Fruit fly (Drosophila melanogaster) whole organism, embryonic: ENCODE results near the gene ovm.

Source experiments
- Atf-2 ChIP-seq: fragments of 200-800 bp; sonication (Bioruptor generic); optimal IDR thresholded peaks from 2 replicates; lab custom pipeline; 2016; ENCODE audit warnings: missing biosample characterization, missing genetic modification characterization
- B-H1 ChIP-seq: fragments of 200-800 bp; sonication (Bioruptor generic); IDR thresholded peaks from 3 replicates; pipeline ENCODE4 v1.3.6; 2022; ENCODE audit warnings: missing biosample characterization, missing genetic modification characterization
- CG10366 ChIP-seq: fragments of 200-800 bp; sonication (Bioruptor generic); IDR thresholded peaks from 2 replicates; pipeline ENCODE4 v1.3.6; 2022; ENCODE audit warnings: missing biosample characterization, missing genetic modification characterization
- CG14014 ChIP-seq: fragments of 200-800 bp; sonication (Bioruptor generic); IDR thresholded peaks from 2 replicates; pipeline ENCODE4 v1.3.6; 2022; ENCODE audit warnings: missing biosample characterization, missing genetic modification characterization
- CG15073 ChIP-seq: fragments of 200-800 bp; sonication (Bioruptor generic); optimal IDR thresholded peaks from 2 replicates; lab custom pipeline; 2016; ENCODE audit warnings: missing biosample characterization, missing genetic modification characterization
- CG15269 ChIP-seq: fragments of 200-800 bp; sonication (Bioruptor generic); optimal IDR thresholded peaks from 2 replicates; lab custom pipeline; 2018; ENCODE audit warnings: missing biosample characterization, mild to moderate bottlenecking, missing genetic modification characterization, moderate library complexity
- CG15601 ChIP-seq: fragments of 200-800 bp; sonication (Bioruptor generic); optimal IDR thresholded peaks from 3 replicates; lab custom pipeline; 2019; ENCODE audit warnings: missing biosample characterization, mild to moderate bottlenecking, missing genetic modification characterization, moderate library complexity
- CG16863 ChIP-seq: fragments of 200-800 bp; sonication (Bioruptor generic); optimal IDR thresholded peaks from 3 replicates; lab custom pipeline; 2016; ENCODE audit warnings: missing biosample characterization, missing genetic modification characterization
- CG17612 ChIP-seq: fragments of 200-800 bp; sonication (Bioruptor generic); IDR thresholded peaks from 2 replicates; pipeline ENCODE4 v1.3.6; 2022; ENCODE audit warnings: missing biosample characterization, missing genetic modification characterization
- CG18764 ChIP-seq: fragments of 200-800 bp; sonication (Bioruptor generic); optimal IDR thresholded peaks from 3 replicates; lab custom pipeline; 2016; ENCODE audit warnings: missing biosample characterization, missing genetic modification characterization
- CG2129 ChIP-seq: fragments of 200-800 bp; sonication (Bioruptor generic); IDR thresholded peaks from 2 replicates; pipeline ENCODE4 v1.3.6; 2022; ENCODE audit warnings: missing biosample characterization, missing genetic modification characterization; ENCODE audit not compliant: partially characterized antibody
- CG32767 ChIP-seq: fragments of 200-800 bp; sonication (Bioruptor generic); IDR thresholded peaks from 2 replicates; pipeline ENCODE4 v1.3.6; 2022; ENCODE audit warnings: missing biosample characterization, missing genetic modification characterization
- CG3995 ChIP-seq: fragments of 200-800 bp; sonication (Bioruptor generic); optimal IDR thresholded peaks from 3 replicates; lab custom pipeline; 2016; ENCODE audit warnings: missing biosample characterization, missing genetic modification characterization
- CG42726 ChIP-seq: fragments of 200-800 bp; sonication (Bioruptor generic); IDR thresholded peaks from 2 replicates; pipeline ENCODE4 v1.3.6; 2022; ENCODE audit warnings: missing biosample characterization, missing genetic modification characterization; ENCODE audit not compliant: partially characterized antibody
- CG43689 ChIP-seq: fragments of 200-800 bp; sonication (Bioruptor generic); IDR thresholded peaks from 2 replicates; pipeline ENCODE4 v1.3.6; 2022; ENCODE audit warnings: missing biosample characterization, missing genetic modification characterization
- CG4424 ChIP-seq: fragments of 200-800 bp; sonication (Bioruptor generic); optimal IDR thresholded peaks from 3 replicates; lab custom pipeline; 2016; ENCODE audit warnings: missing biosample characterization, missing genetic modification characterization
- CG6683 ChIP-seq: fragments of 200-800 bp; sonication (Bioruptor generic); optimal IDR thresholded peaks from 2 replicates; lab custom pipeline; 2017; ENCODE audit warnings: missing biosample characterization, mild to moderate bottlenecking, missing genetic modification characterization, missing genetic modification reagents
- CG6689 ChIP-seq: fragments of 200-800 bp; sonication (Bioruptor generic); IDR thresholded peaks from 2 replicates; pipeline ENCODE4 v1.3.6; 2022; ENCODE audit warnings: missing biosample characterization, missing genetic modification characterization
- CG8359 ChIP-seq: fragments of 200-800 bp; sonication (Bioruptor generic); optimal IDR thresholded peaks from 2 replicates; lab custom pipeline; 2017; ENCODE audit warnings: missing biosample characterization, mild to moderate bottlenecking, missing genetic modification characterization, borderline replicate concordance
- CG8924 ChIP-seq: fragments of 200-800 bp; optimal IDR thresholded peaks from 3 replicates; lab custom pipeline; 2019; ENCODE audit warnings: missing biosample characterization, mild to moderate bottlenecking, missing genetic modification characterization, moderate library complexity
- Chrac-16 ChIP-seq: fragments of 200-800 bp; sonication (Bioruptor generic); optimal IDR thresholded peaks from 3 replicates; lab custom pipeline; 2016; ENCODE audit warnings: missing biosample characterization, missing genetic modification characterization
- Fer3 ChIP-seq: fragments of 200-800 bp; sonication (Bioruptor generic); optimal IDR thresholded peaks from 2 replicates; lab custom pipeline; 2018; ENCODE audit warnings: missing biosample characterization, mild to moderate bottlenecking, missing genetic modification characterization, moderate library complexity
- HHEX ChIP-seq: fragments of 200-800 bp; sonication (Bioruptor generic); optimal IDR thresholded peaks from 3 replicates; lab custom pipeline; 2017; ENCODE audit warnings: missing biosample characterization, mild to moderate bottlenecking, missing genetic modification characterization, missing genetic modification reagents
- Hsf ChIP-seq: fragments of 200-800 bp; sonication (Bioruptor generic); optimal IDR thresholded peaks from 3 replicates; lab custom pipeline; 2016; ENCODE audit warnings: missing biosample characterization, missing genetic modification characterization
- Med ChIP-seq: fragments of 200-800 bp; sonication (Bioruptor generic); peaks from one replicate; lab custom pipeline; 2016; ENCODE audit warnings: missing biosample characterization, missing genetic modification characterization, mild to moderate bottlenecking, inconsistent platforms, moderate library complexity
- Nf-YA ChIP-seq: fragments of 200-800 bp; sonication (Bioruptor generic); IDR thresholded peaks from 2 replicates; pipeline ENCODE4 v1.3.6; 2022; ENCODE audit warnings: missing biosample characterization, missing genetic modification characterization
- Opbp ChIP-seq: fragments of 200-800 bp; sonication (Bioruptor generic); IDR thresholded peaks from 3 replicates; pipeline ENCODE4 v1.3.6; 2022; ENCODE audit warnings: missing biosample characterization, missing genetic modification characterization; ENCODE audit not compliant: partially characterized antibody
- Poxn ChIP-seq: fragments of 200-800 bp; sonication (Bioruptor generic); IDR thresholded peaks from 2 replicates; pipeline ENCODE4 v1.3.6; 2022; ENCODE audit warnings: missing biosample characterization, missing genetic modification characterization
- Sry-δ ChIP-seq: fragments of 200-800 bp; sonication (Bioruptor generic); optimal IDR thresholded peaks from 2 replicates; lab custom pipeline; 2016; ENCODE audit warnings: missing biosample characterization, missing genetic modification characterization
- Taf1 ChIP-seq: fragments of 200-800 bp; sonication (Bioruptor generic); IDR thresholded peaks from 2 replicates; pipeline ENCODE4 v1.3.6; 2022; ENCODE audit warnings: missing biosample characterization, missing genetic modification characterization
- Trl ChIP-seq, 3 experiments: fragments of >200 bp in 2 of 3; fragments of 200-800 bp in 1 of 3; sonication (Bioruptor generic) in 1 of 3; optimal IDR thresholded peaks; 2 replicates in 1 of 3; 3 replicates in 2 of 3; lab custom pipeline; 2016 to 2017; ENCODE audit warnings: missing biosample characterization in 1 of 3, missing genetic modification characterization in 1 of 3
- ac ChIP-seq: fragments of 200-800 bp; sonication (Bioruptor generic); optimal IDR thresholded peaks from 3 replicates; lab custom pipeline; 2017; ENCODE audit warnings: missing biosample characterization, mild to moderate bottlenecking, missing genetic modification characterization
- bcd ChIP-seq: fragments of 200-800 bp; sonication (Bioruptor generic); optimal IDR thresholded peaks from 2 replicates; lab custom pipeline; 2017; ENCODE audit warnings: missing biosample characterization, mild to moderate bottlenecking, missing genetic modification characterization
- bigmax ChIP-seq: fragments of 200-800 bp; sonication (Bioruptor generic); optimal IDR thresholded peaks from 2 replicates; lab custom pipeline; 2018; ENCODE audit warnings: missing biosample characterization, mild to moderate bottlenecking, missing genetic modification characterization
- br ChIP-seq: fragments of >200 bp; optimal IDR thresholded peaks from 2 replicates; lab custom pipeline; 2017
- crp ChIP-seq, 2 experiments: fragments of 200-800 bp; sonication (Bioruptor generic); optimal IDR thresholded peaks; 2 replicates in 1 of 2; 3 replicates in 1 of 2; lab custom pipeline; 2017; ENCODE audit warnings: missing biosample characterization in 2 of 2, missing genetic modification characterization in 2 of 2, mild to moderate bottlenecking in 1 of 2, moderate library complexity in 1 of 2
- dan ChIP-seq: fragments of 200-800 bp; sonication (Bioruptor generic); IDR thresholded peaks from 2 replicates; pipeline ENCODE4 v1.3.6; 2022; ENCODE audit warnings: missing biosample characterization, missing genetic modification characterization
- grau ChIP-seq: fragments of 200-800 bp; optimal IDR thresholded peaks from 3 replicates; lab custom pipeline; 2019; ENCODE audit warnings: missing biosample characterization, mild to moderate bottlenecking, missing genetic modification characterization, moderate library complexity
- gsb-n ChIP-seq: fragments of 200-800 bp; sonication (Bioruptor generic); optimal IDR thresholded peaks from 3 replicates; lab custom pipeline; 2018; ENCODE audit warnings: missing biosample characterization, mild to moderate bottlenecking, missing genetic modification characterization
- ham ChIP-seq: fragments of 200-800 bp; sonication (Bioruptor generic); IDR thresholded peaks from 2 replicates; pipeline ENCODE4 v1.3.6; 2022; ENCODE audit warnings: missing biosample characterization, missing genetic modification characterization
- insv ChIP-seq, 2 experiments: fragments of 200-800 bp; sonication (Bioruptor generic); optimal IDR thresholded peaks; 3 replicates each; lab custom pipeline; 2016 to 2018; ENCODE audit warnings: missing biosample characterization in 2 of 2, missing genetic modification characterization in 2 of 2
- lov ChIP-seq, 2 experiments: fragments of 200-800 bp in 1 of 2; fragments of >200 bp in 1 of 2; sonication (Bioruptor generic) in 1 of 2; IDR thresholded peaks in 1 of 2; optimal IDR thresholded peaks in 1 of 2; 2 replicates in 1 of 2; 3 replicates in 1 of 2; pipeline versions ENCODE4 v1.3.6 to Lab custom; 2017 to 2022; ENCODE audit warnings: missing biosample characterization in 1 of 2, missing genetic modification characterization in 1 of 2
- nau ChIP-seq: fragments of 200-800 bp; sonication (Bioruptor generic); optimal IDR thresholded peaks from 3 replicates; lab custom pipeline; 2017; ENCODE audit warnings: missing biosample characterization, mild to moderate bottlenecking, missing genetic modification characterization, missing genetic modification reagents
- otp ChIP-seq: fragments of 200-800 bp; sonication (Bioruptor generic); IDR thresholded peaks from 3 replicates; pipeline ENCODE4, ENCODE4 v1.3.6; 2022; ENCODE audit warnings: missing biosample characterization, missing genetic modification characterization
- prd ChIP-seq, 3 experiments: fragments of >200 bp in 2 of 3; fragments of 200-800 bp in 1 of 3; sonication (Bioruptor generic) in 1 of 3; optimal IDR thresholded peaks in 2 of 3; IDR thresholded peaks in 1 of 3; 2 replicates in 2 of 3; 3 replicates in 1 of 3; pipeline versions ENCODE4 v1.3.6 to Lab custom; 2017 to 2022; ENCODE audit warnings: missing biosample characterization in 1 of 3, missing genetic modification characterization in 1 of 3
- seq ChIP-seq: fragments of 200-800 bp; sonication (Bioruptor generic); IDR thresholded peaks from 2 replicates; pipeline ENCODE4 v1.3.6; 2022; ENCODE audit warnings: missing biosample characterization, missing genetic modification characterization
- sqz ChIP-seq: fragments of 200-800 bp; sonication (Bioruptor generic); optimal IDR thresholded peaks from 3 replicates; lab custom pipeline; 2018; ENCODE audit warnings: missing biosample characterization, mild to moderate bottlenecking, missing genetic modification characterization
- tin ChIP-seq: fragments of 200-800 bp; sonication (Bioruptor generic); optimal IDR thresholded peaks from 3 replicates; lab custom pipeline; 2016; ENCODE audit warnings: missing biosample characterization, missing genetic modification characterization
- vfl ChIP-seq: fragments of 200-800 bp; sonication (Bioruptor generic); optimal IDR thresholded peaks from 2 replicates; lab custom pipeline; 2016; ENCODE audit warnings: missing biosample characterization, missing genetic modification characterization

ovm gene

DNA sequence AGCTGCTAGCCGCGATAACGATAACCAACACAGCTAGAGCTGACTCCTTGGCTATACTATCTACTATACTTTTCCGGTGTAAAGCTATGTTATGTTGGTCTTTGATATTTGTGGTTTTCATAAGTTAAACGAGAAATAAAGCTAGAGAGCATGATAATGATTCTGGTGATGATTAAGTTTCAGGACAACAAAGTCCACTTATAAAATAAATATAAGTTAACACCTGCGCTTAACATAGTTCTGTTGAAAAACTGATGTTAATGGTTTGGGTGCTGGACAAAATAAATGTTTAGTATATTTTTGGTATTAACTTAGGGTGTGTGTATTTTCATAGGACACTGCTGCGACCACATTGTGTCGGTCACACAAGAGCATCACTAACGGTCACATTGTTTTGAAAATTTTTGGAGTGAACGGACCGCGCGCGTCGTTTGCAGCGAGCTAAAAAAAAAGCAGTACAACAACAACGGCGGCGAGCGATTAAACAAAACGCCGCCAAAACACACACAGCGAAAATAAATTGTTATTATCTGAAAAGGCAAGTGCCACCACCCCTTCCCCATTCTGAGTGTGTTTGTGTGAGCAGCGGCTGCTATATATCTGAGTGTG is 18.0 kb upstream of the ovm start, which contains the start of the genes CG33635 and spen (continued):
- TF ChIP-seq CG14014 (GFP tag; lab: Robert Waterston, UW): no peak
- no peak for TF ChIP-seq dan (GFP tag; lab: Robert Waterston, UW)
- TF ChIP-seq B-H1 (GFP tag; lab: Robert Waterston, UW): no peak
- TF ChIP-seq CG18764 (GFP tag; lab: Kevin White, UChicago): no peak
- TF ChIP-seq CG6683 (GFP tag; lab: Kevin White, UChicago): no peak
- peak; percentile 59 for TF ChIP-seq CG15601 (tag; lab: Kevin White, UChicago)
- peak; percentile 30 for TF ChIP-seq CG15269 (tag; lab: Kevin White, UChicago)
- TF ChIP-seq CG16863 (GFP tag; lab: Kevin White, UChicago): no peak
- TF ChIP-seq Opbp: no peak
- no peak for TF ChIP-seq CG8359 (GFP tag; lab: Kevin White, UChicago)
- no peak for TF ChIP-seq CG4424 (GFP tag; lab: Kevin White, UChicago)
- TF ChIP-seq seq (GFP tag; lab: Robert Waterston, UW): no peak
- peak; percentile 52 for TF ChIP-seq HHEX (GFP tag; lab: Kevin White, UChicago)
- TF ChIP-seq Med: peak; percentile 86
- TF ChIP-seq tin (GFP tag; lab: Kevin White, UChicago): no peak
- no peak for TF ChIP-seq CG32767 (GFP tag; lab: Robert Waterston, UW)
- TF ChIP-seq bigmax: peak; percentile 48
- no peak for TF ChIP-seq otp (GFP tag; lab: Robert Waterston, UW)
- peak in 1 of 2 experiments; percentile 48 for TF ChIP-seq insv (GFP tag; optimal IDR thresholded peaks at IDR 0.05; lab: Kevin White, UChicago)
- TF ChIP-seq ham (GFP tag; lab: Robert Waterston, UW): no peak
- TF ChIP-seq CG10366: no peak
- TF ChIP-seq Fer3: peak; percentile 18
- no peak for TF ChIP-seq vfl
- TF ChIP-seq gsb-n (tag; lab: Kevin White, UChicago): peak; percentile 16
- no peak for TF ChIP-seq CG6689 (GFP tag; lab: Robert Waterston, UW)
- TF ChIP-seq Poxn (GFP tag; lab: Robert Waterston, UW): no peak
- TF ChIP-seq CG43689: no peak
- TF ChIP-seq lov (optimal IDR thresholded peaks at IDR 0.05; lab: Kevin White, UChicago): no peak
- TF ChIP-seq lov (GFP tag; IDR thresholded peaks at IDR 0.05; lab: Robert Waterston, UW): no peak
- TF ChIP-seq Taf1: no peak
- TF ChIP-seq CG15073 (GFP tag; lab: Kevin White, UChicago): no peak
- no peak for TF ChIP-seq Chrac-16 (GFP tag; lab: Kevin White, UChicago)
- TF ChIP-seq Atf-2 (GFP tag; lab: Kevin White, UChicago): no peak
- no peak for TF ChIP-seq CG42726 (GFP tag; lab: Robert Waterston, UW)
- TF ChIP-seq Trl (optimal IDR thresholded peaks at IDR 0.05; lab: Kevin White, UChicago): no peak
- no peak for TF ChIP-seq Trl (GFP tag; optimal IDR thresholded peaks at IDR 0.05; lab: Kevin White, UChicago)
- TF ChIP-seq bcd (GFP tag; lab: Kevin White, UChicago): no peak
- no peak for TF ChIP-seq Nf-YA (GFP tag; lab: Robert Waterston, UW)
- peak; percentile 95 for TF ChIP-seq sqz (GFP tag; lab: Kevin White, UChicago)
- TF ChIP-seq nau (GFP tag; lab: Kevin White, UChicago): peak; percentile 26
- TF ChIP-seq Sry-δ (GFP tag; lab: Kevin White, UChicago): peak; percentile 51
- TF ChIP-seq Hsf (GFP tag; lab: Kevin White, UChicago): no peak
- peak; percentile 38 for TF ChIP-seq grau (tag; lab: Kevin White, UChicago)
- no peak for TF ChIP-seq CG17612
- peak in 1 of 2 experiments; percentile 39 for TF ChIP-seq crp (GFP tag; optimal IDR thresholded peaks at IDR 0.05; lab: Kevin White, UChicago)
- TF ChIP-seq br (lab: Kevin White, UChicago): no peak
- no peak for TF ChIP-seq CG3995 (GFP tag; lab: Kevin White, UChicago)
- no peak for TF ChIP-seq ac (GFP tag; lab: Kevin White, UChicago)
- TF ChIP-seq CG8924: peak; percentile 82
- no peak for TF ChIP-seq prd (optimal IDR thresholded peaks at IDR 0.05; lab: Kevin White, UChicago)
- no peak for TF ChIP-seq prd (GFP tag; IDR thresholded peaks at IDR 0.05; lab: Robert Waterston, UW)
- TF ChIP-seq CG2129 (GFP tag; lab: Robert Waterston, UW): no peak
